Worm (Caenorhabditis elegans) whole organism, young adult: ENCODE measurements around the gene F18E9.7.

Experiments
- T26A5.8 ChIP-seq: sonication (generic microtip); optimal IDR thresholded peaks from 2 replicates; lab custom pipeline; 2016; ENCODE audit warnings: missing genetic modification characterization, missing compliant biosample characterization
- aptf-3 ChIP-seq: fragments of 200-800 bp; sonication (Bioruptor generic); IDR thresholded peaks from 2 replicates; pipeline ENCODE4 v1.3.6; 2022; ENCODE audit warnings: missing genetic modification characterization, missing compliant biosample characterization
- him-1 ChIP-seq: sonication (generic microtip); optimal IDR thresholded peaks from 2 replicates; lab custom pipeline; 2016; ENCODE audit warnings: missing genotype, missing genetic modification reagents, missing genetic modification characterization, missing compliant biosample characterization
- hsf-1 ChIP-seq: fragments of 200-800 bp; sonication (Bioruptor generic); IDR thresholded peaks from 2 replicates; pipeline ENCODE4 v1.3.6; 2022; ENCODE audit warnings: missing genetic modification reagents, missing genetic modification characterization, missing compliant biosample characterization
- madf-8 ChIP-seq: fragments of 200-800 bp; sonication (Bioruptor generic); conservative IDR thresholded peaks from 2 replicates; pipeline ENCODE4 v1.3.6; 2022; ENCODE audit warnings: missing genetic modification reagents, missing genetic modification characterization, missing compliant biosample characterization
- ztf-3 ChIP-seq: fragments of 200-800 bp; sonication (Bioruptor generic); optimal IDR thresholded peaks from 2 replicates; lab custom pipeline; 2018; ENCODE audit warnings: mild to moderate bottlenecking, missing genetic modification characterization, missing compliant biosample characterization

- TF ChIP-seq madf-8 (GFP tag; lab: Robert Waterston, UW) (no peak), hsf-1 (GFP tag; lab: Robert Waterston, UW) (no peak), ztf-3 (GFP tag; lab: Kevin White, UChicago) (no peak), him-1 (tag; lab: Kevin White, UChicago) (no peak), T26A5.8 (tag; lab: Kevin White, UChicago) (no peak), aptf-3 (GFP tag; lab: Robert Waterston, UW) (no peak)
Observed at ce11 chrX:8568423-8568903, 29.1 kb downstream of the F18E9.7 start.
